Fruit fly (Drosophila melanogaster) whole organism, embryonic: Measurements from ENCODE around the gene tst.

Experiments
- Antp ChIP-seq: fragments of 200-800 bp; sonication (Bioruptor generic); optimal IDR thresholded peaks from 3 replicates; lab custom pipeline; 2016; ENCODE audit warnings: missing biosample characterization, missing genetic modification characterization
- BEAF-32 ChIP-seq: fragments of 200-800 bp; sonication (Bioruptor generic); optimal IDR thresholded peaks from 3 replicates; lab custom pipeline; 2017; ENCODE audit warnings: missing biosample characterization, missing genetic modification characterization, mild to moderate bottlenecking, moderate library complexity, missing genetic modification reagents
- CG11560 ChIP-seq: fragments of 200-800 bp; sonication (Bioruptor generic); IDR thresholded peaks from 3 replicates; pipeline ENCODE4 v1.3.6; 2022; ENCODE audit warnings: missing biosample characterization, missing genetic modification characterization
- CG14441 ChIP-seq: fragments of 200-800 bp; sonication (Bioruptor generic); IDR thresholded peaks from 2 replicates; pipeline ENCODE4 v1.3.6; 2022; ENCODE audit warnings: missing biosample characterization, missing genetic modification characterization
- CG16815 ChIP-seq: fragments of 200-800 bp; sonication (Bioruptor generic); optimal IDR thresholded peaks from 3 replicates; lab custom pipeline; 2017; ENCODE audit warnings: missing biosample characterization, mild to moderate bottlenecking, missing genetic modification characterization
- CG17186 ChIP-seq: fragments of 200-800 bp; sonication (Bioruptor generic); optimal IDR thresholded peaks from 3 replicates; lab custom pipeline; 2017; ENCODE audit warnings: missing biosample characterization, missing genetic modification reagents, missing genetic modification characterization
- CG17328 ChIP-seq: fragments of 200-800 bp; sonication (Bioruptor generic); IDR thresholded peaks from 2 replicates; pipeline ENCODE4 v1.3.6; 2022; ENCODE audit warnings: missing biosample characterization, missing genetic modification characterization
- CG2120 ChIP-seq: fragments of 200-800 bp; sonication (Bioruptor generic); optimal IDR thresholded peaks from 3 replicates; lab custom pipeline; 2016; ENCODE audit warnings: missing biosample characterization, missing genetic modification characterization
- CG2678 ChIP-seq: fragments of 200-800 bp; sonication (Bioruptor generic); optimal IDR thresholded peaks from 3 replicates; lab custom pipeline; 2019; ENCODE audit warnings: missing biosample characterization, mild to moderate bottlenecking, missing genetic modification characterization, moderate library complexity
- CG31388 ChIP-seq: fragments of 200-800 bp; sonication (Bioruptor generic); optimal IDR thresholded peaks from 2 replicates; lab custom pipeline; 2016; ENCODE audit warnings: missing biosample characterization, missing genetic modification characterization
- CG3838 ChIP-seq: fragments of 200-800 bp; sonication (Bioruptor generic); optimal IDR thresholded peaks from 3 replicates; lab custom pipeline; 2016; ENCODE audit warnings: missing biosample characterization, missing genetic modification characterization
- CG3995 ChIP-seq: fragments of 200-800 bp; sonication (Bioruptor generic); optimal IDR thresholded peaks from 3 replicates; lab custom pipeline; 2016; ENCODE audit warnings: missing biosample characterization, missing genetic modification characterization
- CG43689 ChIP-seq: fragments of 200-800 bp; sonication (Bioruptor generic); IDR thresholded peaks from 2 replicates; pipeline ENCODE4 v1.3.6; 2022; ENCODE audit warnings: missing biosample characterization, missing genetic modification characterization
- CG6683 ChIP-seq: fragments of 200-800 bp; sonication (Bioruptor generic); optimal IDR thresholded peaks from 2 replicates; lab custom pipeline; 2017; ENCODE audit warnings: missing biosample characterization, mild to moderate bottlenecking, missing genetic modification characterization, missing genetic modification reagents
- CG6689 ChIP-seq: fragments of 200-800 bp; sonication (Bioruptor generic); IDR thresholded peaks from 2 replicates; pipeline ENCODE4 v1.3.6; 2022; ENCODE audit warnings: missing biosample characterization, missing genetic modification characterization
- CG6854 ChIP-seq: fragments of 200-800 bp; sonication (Bioruptor generic); optimal IDR thresholded peaks from 3 replicates; lab custom pipeline; 2017; ENCODE audit warnings: missing biosample characterization, mild to moderate bottlenecking, missing genetic modification characterization
- CG7357 ChIP-seq: fragments of 200-800 bp; sonication (Bioruptor generic); IDR thresholded peaks from 3 replicates; pipeline ENCODE4 v1.3.6; 2022; ENCODE audit warnings: missing biosample characterization, missing genetic modification characterization
- CG7963 ChIP-seq: fragments of 200-800 bp; sonication (Bioruptor generic); IDR thresholded peaks from 3 replicates; pipeline ENCODE4 v1.3.6; 2022; ENCODE audit warnings: missing biosample characterization, missing genetic modification characterization; ENCODE audit not compliant: partially characterized antibody
- Deaf1 ChIP-seq: fragments of 200-800 bp; optimal IDR thresholded peaks from 3 replicates; lab custom pipeline; 2019; ENCODE audit warnings: missing biosample characterization, mild to moderate bottlenecking, missing genetic modification characterization, moderate library complexity
- Eip74EF ChIP-seq, 2 experiments: fragments of 200-800 bp in 1 of 2; fragments of >200 bp in 1 of 2; sonication (Bioruptor generic) in 1 of 2; optimal IDR thresholded peaks; 2 replicates each; lab custom pipeline; 2017 to 2019; ENCODE audit warnings: missing biosample characterization in 2 of 2, missing genetic modification characterization in 2 of 2, mild to moderate bottlenecking in 1 of 2, moderate library complexity in 1 of 2
- Elba2 ChIP-seq: fragments of 200-800 bp; sonication (Bioruptor generic); optimal IDR thresholded peaks from 3 replicates; lab custom pipeline; 2016; ENCODE audit warnings: missing biosample characterization, missing genetic modification characterization
- Ets65A ChIP-seq: fragments of 200-800 bp; sonication (Bioruptor generic); peaks from one replicate; lab custom pipeline; 2016; ENCODE audit warnings: missing biosample characterization, missing genetic modification characterization
- Ets97D ChIP-seq: fragments of 200-800 bp; sonication (Bioruptor generic); optimal IDR thresholded peaks from 3 replicates; lab custom pipeline; 2016; ENCODE audit warnings: missing biosample characterization, missing genetic modification characterization
- Jarid2 ChIP-seq: fragments of 200-800 bp; sonication (Bioruptor generic); optimal IDR thresholded peaks from 3 replicates; lab custom pipeline; 2017; ENCODE audit warnings: mild to moderate bottlenecking, missing biosample characterization, missing genetic modification reagents, missing genetic modification characterization
- Oaz ChIP-seq: fragments of 200-800 bp; sonication (Bioruptor generic); IDR thresholded peaks from 2 replicates; pipeline ENCODE4 v1.3.6; 2022; ENCODE audit warnings: missing biosample characterization, missing genetic modification characterization
- Optix ChIP-seq: fragments of 200-800 bp; sonication (Bioruptor generic); IDR thresholded peaks from 3 replicates; pipeline ENCODE4 v1.3.6; 2022; ENCODE audit warnings: missing biosample characterization, missing genetic modification characterization
- Rx ChIP-seq: fragments of 200-800 bp; sonication (Bioruptor generic); IDR thresholded peaks from 2 replicates; pipeline ENCODE4 v1.3.6; 2022; ENCODE audit warnings: missing biosample characterization, missing genetic modification characterization
- Sox102F ChIP-seq: fragments of 200-800 bp; sonication (Bioruptor generic); optimal IDR thresholded peaks from 2 replicates; lab custom pipeline; 2018; ENCODE audit warnings: missing biosample characterization, mild to moderate bottlenecking, missing genetic modification characterization, moderate library complexity
- btn ChIP-seq: fragments of 200-800 bp; sonication (Bioruptor generic); optimal IDR thresholded peaks from 2 replicates; lab custom pipeline; 2016; ENCODE audit warnings: missing biosample characterization, missing genetic modification characterization
- cato ChIP-seq: fragments of 200-800 bp; sonication (Bioruptor generic); optimal IDR thresholded peaks from 2 replicates; lab custom pipeline; 2016; ENCODE audit warnings: missing biosample characterization, missing genetic modification characterization, borderline replicate concordance
- chif ChIP-seq, 2 experiments: fragments of 200-800 bp; sonication (Bioruptor generic); optimal IDR thresholded peaks; 3 replicates each; lab custom pipeline; 2016; ENCODE audit warnings: missing biosample characterization in 2 of 2, missing genetic modification characterization in 2 of 2
- chinmo ChIP-seq: fragments of 200-800 bp; sonication (Bioruptor generic); IDR thresholded peaks from 4 replicates; pipeline ENCODE4 v1.3.6; 2022; ENCODE audit warnings: missing biosample characterization, missing genetic modification characterization; ENCODE audit not compliant: partially characterized antibody
- corto ChIP-seq: fragments of 200-800 bp; sonication (Bioruptor generic); optimal IDR thresholded peaks from 2 replicates; lab custom pipeline; 2016; ENCODE audit warnings: missing biosample characterization, mild to moderate bottlenecking, missing genetic modification characterization, moderate library complexity
- crp ChIP-seq, 2 experiments: fragments of 200-800 bp; sonication (Bioruptor generic); optimal IDR thresholded peaks; 2 replicates in 1 of 2; 3 replicates in 1 of 2; lab custom pipeline; 2017; ENCODE audit warnings: missing biosample characterization in 2 of 2, missing genetic modification characterization in 2 of 2, mild to moderate bottlenecking in 1 of 2, moderate library complexity in 1 of 2
- emc ChIP-seq: fragments of 200-800 bp; sonication (Bioruptor generic); optimal IDR thresholded peaks from 2 replicates; lab custom pipeline; 2016; ENCODE audit warnings: missing biosample characterization, missing genetic modification characterization
- gcm2 ChIP-seq: fragments of 200-800 bp; sonication (Bioruptor generic); optimal IDR thresholded peaks from 2 replicates; lab custom pipeline; 2016; ENCODE audit warnings: missing biosample characterization, missing genetic modification characterization
- gsb-n ChIP-seq: fragments of 200-800 bp; sonication (Bioruptor generic); optimal IDR thresholded peaks from 3 replicates; lab custom pipeline; 2018; ENCODE audit warnings: missing biosample characterization, mild to moderate bottlenecking, missing genetic modification characterization
- gt ChIP-seq: fragments of 200-800 bp; sonication (Bioruptor generic); IDR thresholded peaks from 2 replicates; pipeline ENCODE4 v1.3.6; 2022; ENCODE audit warnings: missing biosample characterization, missing genetic modification characterization
- hbn ChIP-seq: fragments of 200-800 bp; sonication (Bioruptor generic); IDR thresholded peaks from 2 replicates; pipeline ENCODE4 v1.3.6; 2022; ENCODE audit warnings: missing biosample characterization, missing genetic modification characterization; ENCODE audit not compliant: partially characterized antibody
- lov ChIP-seq, 2 experiments: fragments of 200-800 bp in 1 of 2; fragments of >200 bp in 1 of 2; sonication (Bioruptor generic) in 1 of 2; IDR thresholded peaks in 1 of 2; optimal IDR thresholded peaks in 1 of 2; 2 replicates in 1 of 2; 3 replicates in 1 of 2; pipeline versions ENCODE4 v1.3.6 to Lab custom; 2017 to 2022; ENCODE audit warnings: missing biosample characterization in 1 of 2, missing genetic modification characterization in 1 of 2
- maf-S ChIP-seq: fragments of 200-800 bp; sonication (Bioruptor generic); optimal IDR thresholded peaks from 2 replicates; lab custom pipeline; 2016; ENCODE audit warnings: missing biosample characterization, missing genetic modification characterization
- onecut ChIP-seq: fragments of 200-800 bp; sonication (Bioruptor generic); IDR thresholded peaks from 2 replicates; pipeline ENCODE4 v1.3.6; 2022; ENCODE audit warnings: missing biosample characterization, missing genetic modification characterization
- org-1 ChIP-seq: fragments of 200-800 bp; sonication (Bioruptor generic); optimal IDR thresholded peaks from 2 replicates; lab custom pipeline; 2017; ENCODE audit warnings: missing biosample characterization, missing genetic modification characterization
- sens ChIP-seq: fragments of 200-800 bp; sonication (Bioruptor generic); peaks from one replicate; lab custom pipeline; 2016; ENCODE audit warnings: missing biosample characterization, missing genetic modification characterization
- slbo ChIP-seq: fragments of 200-800 bp; sonication (Bioruptor generic); IDR thresholded peaks from 2 replicates; pipeline ENCODE4 v1.3.6; 2022; ENCODE audit warnings: missing biosample characterization, missing genetic modification characterization
- so ChIP-seq: fragments of 200-800 bp; sonication (Bioruptor generic); IDR thresholded peaks from 3 replicates; pipeline ENCODE4 v1.3.6; 2022; ENCODE audit warnings: missing biosample characterization, missing genetic modification characterization
- ssp ChIP-seq: fragments of 200-800 bp; sonication (Bioruptor generic); IDR thresholded peaks from 2 replicates; pipeline ENCODE4 v1.3.6; 2022; ENCODE audit warnings: missing biosample characterization, missing genetic modification characterization
- stc ChIP-seq: fragments of 200-800 bp; sonication (Bioruptor generic); IDR thresholded peaks from 2 replicates; pipeline ENCODE4 v1.3.6; 2022; ENCODE audit warnings: missing biosample characterization, missing genetic modification characterization
- twi ChIP-seq: fragments of 200-800 bp; optimal IDR thresholded peaks from 2 replicates; lab custom pipeline; 2019; ENCODE audit warnings: missing biosample characterization, mild to moderate bottlenecking, missing genetic modification characterization, moderate library complexity
- zfh2 ChIP-seq: fragments of 200-800 bp; sonication (Bioruptor generic); optimal IDR thresholded peaks from 2 replicates; lab custom pipeline; 2016; ENCODE audit warnings: missing biosample characterization, missing genetic modification characterization

Gene tst

dm6 chr3R:23732990-23733512, 39.6 kb downstream of the tst start, which contains the start of the genes Hmgcr and Rpn9 (continued):
- TF ChIP-seq lov (optimal IDR thresholded peaks at IDR 0.05; lab: Kevin White, UChicago) (no peak), lov (GFP tag; IDR thresholded peaks at IDR 0.05; lab: Robert Waterston, UW) (no peak), gt (GFP tag; lab: Robert Waterston, UW) (no peak), btn (no peak), hbn (GFP tag; lab: Robert Waterston, UW) (no peak), BEAF-32 (GFP tag; lab: Kevin White, UChicago) (peak; percentile 55), Jarid2 (peak; percentile 86), maf-S (GFP tag; lab: Kevin White, UChicago) (no peak), CG11560 (tag; lab: Robert Waterston, UW) (peak; percentile 99), Oaz (GFP tag; lab: Robert Waterston, UW) (no peak), twi (tag; lab: Kevin White, UChicago) (peak; percentile 43), gcm2 (GFP tag; lab: Kevin White, UChicago) (no peak), CG14441 (no peak), stc (GFP tag; lab: Robert Waterston, UW) (no peak), CG6683 (GFP tag; lab: Kevin White, UChicago) (no peak), cato (no peak), CG2120 (peak; percentile 27), chif (GFP tag; optimal IDR thresholded peaks at IDR 0.05; lab: Kevin White, UChicago) (no peak), crp (GFP tag; optimal IDR thresholded peaks at IDR 0.05; lab: Kevin White, UChicago) (peak; percentile 85 to 98), Ets97D (peak; percentile 92), Elba2 (GFP tag; lab: Kevin White, UChicago) (no peak), Ets65A (GFP tag; lab: Kevin White, UChicago) (peak; percentile 6), CG17328 (peak; percentile 38; the same call in 1 of the 2 replicates), ssp (GFP tag; lab: Robert Waterston, UW) (no peak), Antp (GFP tag; lab: Kevin White, UChicago) (no peak), zfh2 (GFP tag; lab: Kevin White, UChicago) (no peak), CG3838 (no peak), so (GFP tag; lab: Robert Waterston, UW) (no peak; the same call in 2 of the 3 replicates), sens (peak; percentile 88), CG6854 (GFP tag; lab: Kevin White, UChicago) (no peak), Optix (GFP tag; lab: Robert Waterston, UW) (no peak), chinmo (GFP tag; lab: Robert Waterston, UW) (no peak), emc (GFP tag; lab: Kevin White, UChicago) (no peak), Sox102F (GFP tag; lab: Kevin White, UChicago) (no peak), CG16815 (no peak), Deaf1 (tag; lab: Kevin White, UChicago) (no peak), CG7357 (GFP tag; lab: Robert Waterston, UW) (no peak), slbo (GFP tag; lab: Robert Waterston, UW) (no peak; the same call in 1 of the 2 replicates), CG2678 (tag; lab: Kevin White, UChicago) (no peak), CG6689 (GFP tag; lab: Robert Waterston, UW) (no peak), CG31388 (no peak), corto (GFP tag; lab: Kevin White, UChicago) (no peak), onecut (GFP tag; lab: Robert Waterston, UW) (peak; percentile 26; the same call in 1 of the 2 replicates), Rx (GFP tag; lab: Robert Waterston, UW) (no peak), org-1 (GFP tag; lab: Kevin White, UChicago) (no peak), CG3995 (GFP tag; lab: Kevin White, UChicago) (peak; percentile 24), CG7963 (GFP tag; lab: Robert Waterston, UW) (0 out of 3 replicates have a peak, but pooled peaks have one; percentile 22), Eip74EF (GFP tag; optimal IDR thresholded peaks at IDR 0.05; lab: Kevin White, UChicago) (peak in 1 of 2 experiments; percentile 71), gsb-n (tag; lab: Kevin White, UChicago) (peak; percentile 49), CG43689 (GFP tag; lab: Robert Waterston, UW) (no peak), CG17186 (GFP tag; lab: Kevin White, UChicago) (peak; percentile 62)
